Fruit fly (Drosophila melanogaster) whole organism, embryonic: Measurements from ENCODE around the gene CheB93b.
A peak's percentile ranks its signal among the peaks of the same experiment; 100 is the strongest.

ENCODE experiments used
- Aef1 ChIP-seq: fragments of 200-800 bp; sonication (Bioruptor generic); IDR thresholded peaks from 3 replicates; pipeline ENCODE4 v1.3.6; 2022; ENCODE audit warnings: missing biosample characterization, missing genetic modification characterization
- Bgb ChIP-seq: fragments of 200-800 bp; sonication (Bioruptor generic); IDR thresholded peaks from 2 replicates; pipeline ENCODE4 v1.3.6; 2022; ENCODE audit warnings: missing biosample characterization, missing genetic modification characterization; ENCODE audit not compliant: partially characterized antibody
- BtbVII ChIP-seq: fragments of 200-800 bp; sonication (Bioruptor generic); optimal IDR thresholded peaks from 3 replicates; lab custom pipeline; 2017; ENCODE audit warnings: missing biosample characterization, mild to moderate bottlenecking, missing genetic modification characterization
- CG10267 ChIP-seq: fragments of 200-800 bp; sonication (Bioruptor generic); optimal IDR thresholded peaks from 2 replicates; lab custom pipeline; 2018; ENCODE audit warnings: missing biosample characterization, mild to moderate bottlenecking, missing genetic modification characterization, moderate library complexity
- CG10431 ChIP-seq: fragments of 200-800 bp; sonication (Bioruptor generic); optimal IDR thresholded peaks from 3 replicates; lab custom pipeline; 2018; ENCODE audit warnings: missing biosample characterization, mild to moderate bottlenecking, missing genetic modification characterization
- CG10543 ChIP-seq: fragments of 200-800 bp; sonication (Bioruptor generic); optimal IDR thresholded peaks from 3 replicates; lab custom pipeline; 2017; ENCODE audit warnings: missing biosample characterization, mild to moderate bottlenecking, missing genetic modification characterization, moderate library complexity
- CG15479 ChIP-seq: fragments of 200-800 bp; sonication (Bioruptor generic); optimal IDR thresholded peaks from 3 replicates; lab custom pipeline; 2019; ENCODE audit warnings: missing biosample characterization, mild to moderate bottlenecking, missing genetic modification characterization, moderate library complexity
- CG16813 ChIP-seq: fragments of 200-800 bp; sonication (Bioruptor generic); IDR thresholded peaks from 3 replicates; pipeline ENCODE4 v1.3.6; 2022; ENCODE audit warnings: missing biosample characterization, missing genetic modification characterization; ENCODE audit not compliant: partially characterized antibody
- CG17829 ChIP-seq: fragments of 200-800 bp; optimal IDR thresholded peaks from 2 replicates; lab custom pipeline; 2019; ENCODE audit warnings: missing biosample characterization, mild to moderate bottlenecking, missing genetic modification characterization, moderate library complexity
- CG17912 ChIP-seq: fragments of 200-800 bp; sonication (Bioruptor generic); optimal IDR thresholded peaks from 2 replicates; lab custom pipeline; 2018; ENCODE audit warnings: missing biosample characterization, mild to moderate bottlenecking, missing genetic modification characterization
- CG18262 ChIP-seq: fragments of 200-800 bp; optimal IDR thresholded peaks from 3 replicates; lab custom pipeline; 2019; ENCODE audit warnings: missing biosample characterization, mild to moderate bottlenecking, missing genetic modification characterization, moderate library complexity
- CG30020 ChIP-seq: fragments of 200-800 bp; optimal IDR thresholded peaks from 2 replicates; lab custom pipeline; 2019; ENCODE audit warnings: missing biosample characterization, mild to moderate bottlenecking, missing genetic modification characterization, moderate library complexity
- CG3065 ChIP-seq: fragments of 200-800 bp; sonication (Bioruptor generic); optimal IDR thresholded peaks from 2 replicates; lab custom pipeline; 2016; ENCODE audit warnings: missing biosample characterization, missing genetic modification characterization
- CG32532 ChIP-seq: fragments of 200-800 bp; sonication (Bioruptor generic); IDR thresholded peaks from 2 replicates; pipeline ENCODE4 v1.3.6; 2022; ENCODE audit warnings: missing biosample characterization, missing genetic modification characterization
- CG33557 ChIP-seq: fragments of 200-800 bp; sonication (Bioruptor generic); optimal IDR thresholded peaks from 2 replicates; lab custom pipeline; 2019; ENCODE audit warnings: missing biosample characterization, mild to moderate bottlenecking, missing genetic modification characterization, moderate library complexity
- CG34224 ChIP-seq: fragments of 200-800 bp; sonication (Bioruptor generic); IDR thresholded peaks from 3 replicates; pipeline ENCODE4 v1.3.6; 2022; ENCODE audit warnings: missing biosample characterization, missing genetic modification characterization; ENCODE audit not compliant: partially characterized antibody
- CG3847 ChIP-seq: fragments of 200-800 bp; sonication (Bioruptor generic); IDR thresholded peaks from 2 replicates; pipeline ENCODE4 v1.3.6; 2022; ENCODE audit warnings: missing biosample characterization, missing genetic modification characterization
- CG4730 ChIP-seq: fragments of 200-800 bp; sonication (Bioruptor generic); IDR thresholded peaks from 2 replicates; pipeline ENCODE4 v1.3.6; 2022; ENCODE audit warnings: missing biosample characterization, missing genetic modification characterization
- CG7357 ChIP-seq: fragments of 200-800 bp; sonication (Bioruptor generic); IDR thresholded peaks from 3 replicates; pipeline ENCODE4 v1.3.6; 2022; ENCODE audit warnings: missing biosample characterization, missing genetic modification characterization
- CG7839 ChIP-seq: fragments of 200-800 bp; sonication (Bioruptor generic); optimal IDR thresholded peaks from 3 replicates; lab custom pipeline; 2018; ENCODE audit warnings: missing biosample characterization, mild to moderate bottlenecking, missing genetic modification characterization, moderate library complexity
- CG8281 ChIP-seq: fragments of 200-800 bp; sonication (Bioruptor generic); optimal IDR thresholded peaks from 2 replicates; lab custom pipeline; 2018; ENCODE audit warnings: missing biosample characterization, mild to moderate bottlenecking, missing genetic modification characterization, moderate library complexity
- CG8924 ChIP-seq: fragments of 200-800 bp; optimal IDR thresholded peaks from 3 replicates; lab custom pipeline; 2019; ENCODE audit warnings: missing biosample characterization, mild to moderate bottlenecking, missing genetic modification characterization, moderate library complexity
- CHES-1-like ChIP-seq: fragments of 200-800 bp; sonication (Bioruptor generic); optimal IDR thresholded peaks from 2 replicates; lab custom pipeline; 2016; ENCODE audit warnings: missing biosample characterization, missing genetic modification characterization
- CrebB ChIP-seq: fragments of 200-800 bp; sonication (Bioruptor generic); optimal IDR thresholded peaks from 3 replicates; lab custom pipeline; 2018; ENCODE audit warnings: missing biosample characterization, mild to moderate bottlenecking, missing genetic modification characterization
- D ChIP-seq, 2 experiments: fragments of 200-800 bp in 1 of 2; fragments of >200 bp in 1 of 2; sonication (Bioruptor generic) in 1 of 2; optimal IDR thresholded peaks; 2 replicates in 1 of 2; 3 replicates in 1 of 2; lab custom pipeline; 2017; ENCODE audit warnings: mild to moderate bottlenecking in 1 of 2, missing biosample characterization in 1 of 2, missing genetic modification characterization in 1 of 2, missing genetic modification reagents in 1 of 2
- HLHmδ ChIP-seq: fragments of 200-800 bp; sonication (Bioruptor generic); optimal IDR thresholded peaks from 2 replicates; lab custom pipeline; 2018; ENCODE audit warnings: missing biosample characterization, mild to moderate bottlenecking, missing genetic modification characterization, moderate library complexity
- Hmx ChIP-seq: fragments of 200-800 bp; sonication (Bioruptor generic); optimal IDR thresholded peaks from 2 replicates; lab custom pipeline; 2016; ENCODE audit warnings: missing biosample characterization, missing genetic modification characterization
- Hr3 ChIP-seq: fragments of 200-800 bp; sonication (Bioruptor generic); optimal IDR thresholded peaks from 3 replicates; lab custom pipeline; 2016; ENCODE audit warnings: missing biosample characterization, missing genetic modification characterization
- Kr ChIP-seq: fragments of 200-800 bp; sonication (Bioruptor generic); optimal IDR thresholded peaks from 2 replicates; lab custom pipeline; 2017; ENCODE audit warnings: missing biosample characterization, mild to moderate bottlenecking, missing genetic modification characterization
- Mad ChIP-seq: fragments of 200-800 bp; sonication (Bioruptor generic); optimal IDR thresholded peaks from 2 replicates; lab custom pipeline; 2016; ENCODE audit warnings: missing biosample characterization, missing genetic modification characterization
- Sry-β ChIP-seq: fragments of 200-800 bp; sonication (Bioruptor generic); optimal IDR thresholded peaks from 2 replicates; lab custom pipeline; 2018; ENCODE audit warnings: missing biosample characterization, mild to moderate bottlenecking, missing genetic modification characterization, moderate library complexity
- Stat92E ChIP-seq, 3 experiments: fragments of >200 bp in 2 of 3; fragments of 200-800 bp in 1 of 3; sonication (Bioruptor generic) in 1 of 3; optimal IDR thresholded peaks; 2 replicates each; lab custom pipeline; 2017 to 2019; ENCODE audit warnings: missing biosample characterization in 3 of 3, missing genetic modification characterization in 3 of 3, mild to moderate bottlenecking in 1 of 3, moderate library complexity in 1 of 3
- TFAM ChIP-seq: fragments of 200-800 bp; sonication (Bioruptor generic); optimal IDR thresholded peaks from 2 replicates; lab custom pipeline; 2017; ENCODE audit warnings: missing biosample characterization, missing genetic modification characterization, inconsistent platforms
- bsh ChIP-seq, 2 experiments: fragments of 200-800 bp; sonication (Bioruptor generic); optimal IDR thresholded peaks; 2 replicates each; lab custom pipeline; 2017 to 2018; ENCODE audit warnings: mild to moderate bottlenecking in 2 of 2, missing biosample characterization in 2 of 2, missing genetic modification characterization in 2 of 2, moderate library complexity in 1 of 2
- dmrt11E ChIP-seq: fragments of 200-800 bp; sonication (Bioruptor generic); optimal IDR thresholded peaks from 3 replicates; lab custom pipeline; 2018; ENCODE audit warnings: missing biosample characterization, mild to moderate bottlenecking, missing genetic modification characterization, moderate library complexity
- fd3F ChIP-seq: fragments of 200-800 bp; sonication (Bioruptor generic); optimal IDR thresholded peaks from 2 replicates; lab custom pipeline; 2018; ENCODE audit warnings: missing biosample characterization, mild to moderate bottlenecking, missing genetic modification characterization, moderate library complexity
- kay ChIP-seq: fragments of 200-800 bp; sonication (Bioruptor generic); optimal IDR thresholded peaks from 2 replicates; lab custom pipeline; 2016; ENCODE audit warnings: missing biosample characterization, missing genetic modification characterization
- kni ChIP-seq: fragments of 200-800 bp; sonication (Bioruptor generic); optimal IDR thresholded peaks from 3 replicates; lab custom pipeline; 2017; ENCODE audit warnings: mild to moderate bottlenecking, missing biosample characterization, missing genetic modification reagents, missing genetic modification characterization
- lilli ChIP-seq: fragments of 200-800 bp; sonication (Bioruptor generic); optimal IDR thresholded peaks from 3 replicates; lab custom pipeline; 2016; ENCODE audit warnings: missing biosample characterization, missing genetic modification characterization
- lmd ChIP-seq: fragments of 200-800 bp; sonication (Bioruptor generic); IDR thresholded peaks from 2 replicates; pipeline ENCODE4 v1.3.6; 2022; ENCODE audit warnings: missing biosample characterization, missing genetic modification characterization
- otp ChIP-seq: fragments of 200-800 bp; sonication (Bioruptor generic); IDR thresholded peaks from 3 replicates; pipeline ENCODE4, ENCODE4 v1.3.6; 2022; ENCODE audit warnings: missing biosample characterization, missing genetic modification characterization
- rib ChIP-seq: fragments of 200-800 bp; sonication (Bioruptor generic); IDR thresholded peaks from 2 replicates; pipeline ENCODE4 v1.3.6; 2022; ENCODE audit warnings: missing biosample characterization, missing genetic modification characterization
- row ChIP-seq: fragments of 200-800 bp; sonication (Bioruptor generic); IDR thresholded peaks from 3 replicates; pipeline ENCODE4 v1.3.6; 2022; ENCODE audit warnings: missing biosample characterization, missing genetic modification characterization
- so ChIP-seq: fragments of 200-800 bp; sonication (Bioruptor generic); IDR thresholded peaks from 3 replicates; pipeline ENCODE4 v1.3.6; 2022; ENCODE audit warnings: missing biosample characterization, missing genetic modification characterization
- stwl ChIP-seq: fragments of 200-800 bp; sonication (Bioruptor generic); optimal IDR thresholded peaks from 3 replicates; lab custom pipeline; 2018; ENCODE audit warnings: missing biosample characterization, mild to moderate bottlenecking, missing genetic modification characterization, moderate library complexity
- sug ChIP-seq: fragments of 200-800 bp; optimal IDR thresholded peaks from 2 replicates; lab custom pipeline; 2019; ENCODE audit warnings: missing biosample characterization, mild to moderate bottlenecking, missing genetic modification characterization, moderate library complexity
- ttk ChIP-seq: fragments of 200-800 bp; sonication (Bioruptor generic); IDR thresholded peaks from 2 replicates; pipeline ENCODE4 v2.1.2; 2022; ENCODE audit warnings: missing biosample characterization, missing genetic modification characterization
- unpg ChIP-seq: fragments of 200-800 bp; sonication (Bioruptor generic); optimal IDR thresholded peaks from 3 replicates; lab custom pipeline; 2018; ENCODE audit warnings: missing biosample characterization, mild to moderate bottlenecking, missing genetic modification characterization, moderate library complexity
- zfh1 ChIP-seq: fragments of 200-800 bp; sonication (Bioruptor generic); IDR thresholded peaks from 3 replicates; pipeline ENCODE4 v1.3.6; 2022; ENCODE audit warnings: missing biosample characterization, missing genetic modification characterization

CheB93b gene

DNA sequence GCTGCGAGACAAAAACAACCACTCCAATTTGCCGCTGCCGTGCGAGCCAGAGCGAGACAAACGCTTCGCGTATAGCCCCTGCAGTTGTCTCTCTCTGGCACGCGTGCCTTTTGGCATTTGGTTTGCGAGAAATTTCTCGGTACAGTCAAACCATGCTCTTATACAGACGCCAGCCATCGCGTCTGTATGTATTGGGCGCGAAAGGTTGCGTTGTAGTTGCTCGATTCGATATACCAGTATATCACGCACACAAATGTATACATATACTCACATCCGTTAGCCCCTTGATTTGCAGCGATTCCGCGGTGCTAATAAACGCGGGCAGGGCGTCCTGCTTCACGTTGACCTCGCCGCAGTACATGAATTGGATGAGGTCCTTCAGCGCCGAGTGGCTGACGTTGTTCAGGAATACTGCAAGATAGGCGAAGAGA is 32.6 kb upstream of the CheB93b start (continued):
- TF ChIP-seq dmrt11E (tag; lab: Kevin White, UChicago) (no peak), unpg (GFP tag; lab: Kevin White, UChicago) (peak; percentile 17), TFAM (GFP tag; lab: Kevin White, UChicago) (no peak), CG7839 (tag; lab: Kevin White, UChicago) (peak; percentile 18), so (peak; percentile 11; the same call in 1 of the 3 replicates), CG10543 (peak; percentile 93), rib (peak; percentile 89), CG10267 (tag; lab: Kevin White, UChicago) (peak; percentile 25), Aef1 (GFP tag; lab: Robert Waterston, UW) (0 out of 3 replicates have a peak, but pooled peaks have one; percentile 17), CG16813 (GFP tag; lab: Robert Waterston, UW) (no peak; the same call in 2 of the 3 replicates), HLHmδ (peak; percentile 65), Bgb (GFP tag; lab: Robert Waterston, UW) (peak; percentile 66), CG33557 (GFP tag; lab: Kevin White, UChicago) (peak; percentile 70), CG34224 (GFP tag; lab: Robert Waterston, UW) (peak; percentile 76), CG17829 (tag; lab: Kevin White, UChicago) (peak; percentile 45), CG32532 (peak; percentile 54; the same call in 1 of the 2 replicates), lmd (GFP tag; lab: Robert Waterston, UW) (no peak), CrebB (tag; lab: Kevin White, UChicago) (peak; percentile 24), ttk (GFP tag; lab: Robert Waterston, UW) (no peak), Kr (GFP tag; lab: Kevin White, UChicago) (no peak), CG8281 (tag; lab: Kevin White, UChicago) (no peak), Hmx (no peak), CG30020 (tag; lab: Kevin White, UChicago) (peak; percentile 3), kni (GFP tag; lab: Kevin White, UChicago) (peak; percentile 19), otp (peak; percentile 20; the same call in 1 of the 3 replicates), row (GFP tag; lab: Robert Waterston, UW) (no peak; the same call in 2 of the 3 replicates), zfh1 (peak; percentile 36; the same call in 1 of the 3 replicates), D (optimal IDR thresholded peaks at IDR 0.05; lab: Kevin White, UChicago) (peak; percentile 92), D (GFP tag; optimal IDR thresholded peaks at IDR 0.05; lab: Kevin White, UChicago) (no peak), Sry-β (GFP tag; lab: Kevin White, UChicago) (no peak), CG7357 (no peak), fd3F (GFP tag; lab: Kevin White, UChicago) (no peak), CG8924 (tag; lab: Kevin White, UChicago) (peak; percentile 55), CG17912 (peak; percentile 93), CG4730 (no peak), CHES-1-like (peak; percentile 6), bsh (GFP tag; optimal IDR thresholded peaks at IDR 0.05; lab: Kevin White, UChicago) (peak in 1 of 2 experiments; percentile 36), Hr3 (GFP tag; lab: Kevin White, UChicago) (no peak), CG15479 (GFP tag; lab: Kevin White, UChicago) (peak; percentile 75), CG10431 (GFP tag; lab: Kevin White, UChicago) (peak; percentile 78), BtbVII (peak; percentile 35), CG3847 (peak; percentile 16; the same call in 1 of the 2 replicates), lilli (GFP tag; lab: Kevin White, UChicago) (peak; percentile 23), CG18262 (no peak), kay (no peak), sug (tag; lab: Kevin White, UChicago) (peak; percentile 43), Mad (no peak), stwl (tag; lab: Kevin White, UChicago) (peak; percentile 15), Stat92E (GFP tag; optimal IDR thresholded peaks at IDR 0.05; lab: Kevin White, UChicago) (peak in 1 of 3 experiments; percentile 83), CG3065 (GFP tag; lab: Kevin White, UChicago) (no peak)
